Fruit fly (Drosophila melanogaster) whole organism, wandering third instar larva: ENCODE results near the gene CG5646.

ENCODE experiments used
- Hnf4 ChIP-seq: fragments of 200-800 bp; sonication (Bioruptor generic); optimal IDR thresholded peaks from 2 replicates; lab custom pipeline; 2016; ENCODE audit warnings: missing biosample characterization, mild to moderate bottlenecking, missing genetic modification characterization
- Hr83 ChIP-seq: fragments of 200-300 bp; sonication (Bioruptor generic); optimal IDR thresholded peaks from 2 replicates; lab custom pipeline; 2016; ENCODE audit warnings: missing biosample characterization, mild to moderate bottlenecking, missing genetic modification characterization, moderate library complexity; ENCODE audit not compliant: poor library complexity, severe bottlenecking
- Myc ChIP-seq: fragments of >200 bp; optimal IDR thresholded peaks from 2 replicates; lab custom pipeline; 2017
- br ChIP-seq: fragments of 200-800 bp; sonication (Bioruptor generic); optimal IDR thresholded peaks from 2 replicates; lab custom pipeline; 2016; ENCODE audit warnings: missing biosample characterization, missing genetic modification characterization
- dmrt93B ChIP-seq: fragments of 200-800 bp; sonication (Bioruptor generic); optimal IDR thresholded peaks from 2 replicates; lab custom pipeline; 2018; ENCODE audit warnings: missing biosample characterization, mild to moderate bottlenecking, missing genetic modification characterization
- lola ChIP-seq: fragments of >200 bp; optimal IDR thresholded peaks from 2 replicates; lab custom pipeline; 2017; ENCODE audit warnings: missing biosample characterization, missing genetic modification characterization
- pan ChIP-seq: fragments of >200 bp; optimal IDR thresholded peaks from 2 replicates; lab custom pipeline; 2017
- psq ChIP-seq: fragments of 200-800 bp; sonication (Bioruptor generic); optimal IDR thresholded peaks from 3 replicates; lab custom pipeline; 2017; ENCODE audit warnings: missing biosample characterization, mild to moderate bottlenecking, missing genetic modification characterization, moderate library complexity
- woc ChIP-seq: sonication (Bioruptor generic); optimal IDR thresholded peaks from 2 replicates; lab custom pipeline; 2016; ENCODE audit warnings: missing biosample characterization, mild to moderate bottlenecking, missing genetic modification characterization

DNA sequence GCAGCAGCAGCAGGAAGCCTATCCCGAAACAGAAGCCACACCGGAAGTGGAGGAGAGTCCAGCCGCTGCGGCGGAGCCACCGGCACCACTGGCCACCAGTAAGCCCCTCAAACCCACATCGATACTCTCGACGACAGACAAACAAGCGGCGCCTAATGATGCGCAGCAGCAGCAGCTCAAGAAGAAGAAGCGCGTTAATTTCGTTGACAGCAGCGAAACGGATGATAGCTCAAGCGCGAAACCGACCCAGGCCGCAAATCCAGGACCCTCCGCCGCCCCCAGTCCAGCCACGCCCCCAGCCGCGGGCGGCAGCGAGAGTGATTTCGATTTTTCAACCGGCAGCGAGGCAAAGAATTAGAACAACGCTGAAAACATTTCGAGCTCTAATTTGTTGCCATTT is 27.9 kb downstream of the CG5646 start:
- TF ChIP-seq psq (GFP tag; lab: Kevin White, UChicago) (no peak), Hr83 (GFP tag; lab: Kevin White, UChicago) (no peak), dmrt93B (GFP tag; lab: Kevin White, UChicago) (no peak), br (GFP tag; lab: Kevin White, UChicago) (no peak), Myc (lab: Kevin White, UChicago) (no peak), woc (GFP tag; lab: Kevin White, UChicago) (no peak), Hnf4 (no peak), lola (GFP tag; lab: Kevin White, UChicago) (no peak), pan (lab: Kevin White, UChicago) (no peak)
